Fruit fly (Drosophila melanogaster) whole organism, wandering third instar larva: ENCODE results near the gene prtp.

Experiments used
- Abd-B ChIP-seq: fragments of >200 bp; optimal IDR thresholded peaks from 2 replicates; lab custom pipeline; 2017; ENCODE audit warnings: missing biosample characterization, missing genetic modification characterization
- CG32264 ChIP-seq: fragments of 200-800 bp; sonication (Bioruptor generic); optimal IDR thresholded peaks from 2 replicates; lab custom pipeline; 2016; ENCODE audit warnings: missing biosample characterization, missing genetic modification characterization
- CG9705 ChIP-seq: fragments of 200-800 bp; sonication (Bioruptor generic); optimal IDR thresholded peaks from 2 replicates; lab custom pipeline; 2018; ENCODE audit warnings: missing biosample characterization, mild to moderate bottlenecking, missing genetic modification characterization
- CrebA ChIP-seq: fragments of 200-800 bp; sonication (Bioruptor generic); optimal IDR thresholded peaks from 2 replicates; lab custom pipeline; 2016; ENCODE audit warnings: missing biosample characterization, mild to moderate bottlenecking, missing genetic modification characterization, borderline replicate concordance
- Dfd ChIP-seq: fragments of >200 bp; optimal IDR thresholded peaks from 2 replicates; lab custom pipeline; 2017; ENCODE audit warnings: missing biosample characterization, missing genetic modification characterization
- Dif ChIP-seq: fragments of 200-275, 200-300 bp; sonication (Bioruptor generic); optimal IDR thresholded peaks from 2 replicates; lab custom pipeline; 2018; ENCODE audit warnings: missing biosample characterization, missing genetic modification characterization; ENCODE audit not compliant: partially characterized antibody
- GATAd ChIP-seq: sonication (Bioruptor generic); optimal IDR thresholded peaks from 2 replicates; lab custom pipeline; 2016; ENCODE audit warnings: missing biosample characterization, missing genetic modification characterization
- HLH106 ChIP-seq: fragments of 200-800 bp; optimal IDR thresholded peaks from 3 replicates; lab custom pipeline; 2019; ENCODE audit warnings: missing biosample characterization, mild to moderate bottlenecking, missing genetic modification characterization, moderate library complexity
- Hnf4 ChIP-seq: fragments of 200-800 bp; sonication (Bioruptor generic); optimal IDR thresholded peaks from 2 replicates; lab custom pipeline; 2016; ENCODE audit warnings: missing biosample characterization, mild to moderate bottlenecking, missing genetic modification characterization
- Hr78 ChIP-seq: fragments of >200 bp; optimal IDR thresholded peaks from 2 replicates; lab custom pipeline; 2017; ENCODE audit warnings: missing biosample characterization, missing genetic modification characterization
- Hr83 ChIP-seq: fragments of 200-300 bp; sonication (Bioruptor generic); optimal IDR thresholded peaks from 2 replicates; lab custom pipeline; 2016; ENCODE audit warnings: missing biosample characterization, mild to moderate bottlenecking, missing genetic modification characterization, moderate library complexity; ENCODE audit not compliant: poor library complexity, severe bottlenecking
- Jra ChIP-seq: sonication (Bioruptor generic); optimal IDR thresholded peaks from 2 replicates; lab custom pipeline; 2016; ENCODE audit warnings: missing biosample characterization, missing genetic modification characterization
- Mio ChIP-seq: sonication (Bioruptor generic); optimal IDR thresholded peaks from 2 replicates; lab custom pipeline; 2016; ENCODE audit warnings: missing biosample characterization, missing genetic modification characterization
- Myc ChIP-seq: fragments of >200 bp; optimal IDR thresholded peaks from 2 replicates; lab custom pipeline; 2017
- N ChIP-seq: fragments of >200 bp; optimal IDR thresholded peaks from 2 replicates; lab custom pipeline; 2018; ENCODE audit warnings: missing biosample characterization, missing external identifiers, missing genetic modification characterization
- OdsH ChIP-seq: fragments of 200-800 bp; sonication (Bioruptor generic); optimal IDR thresholded peaks from 2 replicates; lab custom pipeline; 2016; ENCODE audit warnings: missing biosample characterization, mild to moderate bottlenecking, missing genetic modification characterization
- Rel ChIP-seq, 2 experiments: fragments of 200-800 bp; sonication (Bioruptor generic) in 1 of 2; optimal IDR thresholded peaks; 2 replicates in 1 of 2; 3 replicates in 1 of 2; lab custom pipeline; 2016 to 2019; ENCODE audit warnings: mild to moderate bottlenecking in 2 of 2, missing biosample characterization in 2 of 2, missing genetic modification characterization in 2 of 2, moderate library complexity in 1 of 2
- Sp1 ChIP-seq: fragments of 200-800 bp; sonication (Bioruptor generic); optimal IDR thresholded peaks from 3 replicates; lab custom pipeline; 2019; ENCODE audit warnings: missing biosample characterization, mild to moderate bottlenecking, missing genetic modification characterization, moderate library complexity
- Vsx2 ChIP-seq: fragments of 200-300, 225-300 bp; sonication (Bioruptor generic); optimal IDR thresholded peaks from 2 replicates; lab custom pipeline; 2018; ENCODE audit warnings: missing biosample characterization, missing genetic modification characterization; ENCODE audit not compliant: partially characterized antibody
- br ChIP-seq: fragments of 200-800 bp; sonication (Bioruptor generic); optimal IDR thresholded peaks from 2 replicates; lab custom pipeline; 2016; ENCODE audit warnings: missing biosample characterization, missing genetic modification characterization
- brk ChIP-seq: fragments of 200-800 bp; sonication (Bioruptor generic); optimal IDR thresholded peaks from 2 replicates; lab custom pipeline; 2016; ENCODE audit warnings: missing biosample characterization, mild to moderate bottlenecking, missing genetic modification characterization
- dl ChIP-seq, 2 experiments: fragments of 175-275, 200-275 bp in 1 of 2; fragments of 200-275 bp in 1 of 2; sonication (Bioruptor generic); optimal IDR thresholded peaks; lab custom pipeline; 2018; ENCODE audit warnings: mild to moderate bottlenecking in 2 of 2, missing biosample characterization in 2 of 2, missing genetic modification characterization in 2 of 2, moderate library complexity in 2 of 2; ENCODE audit not compliant: partially characterized antibody in 2 of 2, insufficient read depth in 1 of 2
- dmrt93B ChIP-seq: fragments of 200-800 bp; sonication (Bioruptor generic); optimal IDR thresholded peaks from 2 replicates; lab custom pipeline; 2018; ENCODE audit warnings: missing biosample characterization, mild to moderate bottlenecking, missing genetic modification characterization
- dsf ChIP-seq: sonication (Bioruptor generic); optimal IDR thresholded peaks from 2 replicates; lab custom pipeline; 2016; ENCODE audit warnings: missing biosample characterization, missing genetic modification characterization, borderline replicate concordance
- ey ChIP-seq: fragments of 200-800 bp; sonication (Bioruptor generic); optimal IDR thresholded peaks from 2 replicates; lab custom pipeline; 2016; ENCODE audit warnings: missing biosample characterization, missing genetic modification characterization
- foxo ChIP-seq, 2 experiments: fragments of 200-800 bp; sonication (Bioruptor generic); optimal IDR thresholded peaks; 2 replicates in 1 of 2; 3 replicates in 1 of 2; lab custom pipeline; 2016 to 2017; ENCODE audit warnings: missing biosample characterization in 2 of 2, missing genetic modification characterization in 2 of 2
- fru ChIP-seq: fragments of 200-800 bp; sonication (Bioruptor generic); optimal IDR thresholded peaks from 3 replicates; lab custom pipeline; 2016; ENCODE audit warnings: missing biosample characterization, mild to moderate bottlenecking, missing genetic modification characterization
- h ChIP-seq: fragments of 200-800 bp; sonication (Bioruptor generic); optimal IDR thresholded peaks from 3 replicates; lab custom pipeline; 2016; ENCODE audit warnings: missing biosample characterization, mild to moderate bottlenecking, missing genetic modification characterization
- jim ChIP-seq: fragments of 175-275, 200-325 bp; sonication (Bioruptor generic); optimal IDR thresholded peaks from 2 replicates; lab custom pipeline; 2016; ENCODE audit warnings: missing biosample characterization, mild to moderate bottlenecking, missing genetic modification characterization
- lola ChIP-seq: fragments of >200 bp; optimal IDR thresholded peaks from 2 replicates; lab custom pipeline; 2017; ENCODE audit warnings: missing biosample characterization, missing genetic modification characterization
- pan ChIP-seq: fragments of >200 bp; optimal IDR thresholded peaks from 2 replicates; lab custom pipeline; 2017
- psq ChIP-seq: fragments of 200-800 bp; sonication (Bioruptor generic); optimal IDR thresholded peaks from 3 replicates; lab custom pipeline; 2017; ENCODE audit warnings: missing biosample characterization, mild to moderate bottlenecking, missing genetic modification characterization, moderate library complexity
- rgr ChIP-seq: fragments of 200-800 bp; sonication (Bioruptor generic); optimal IDR thresholded peaks from 3 replicates; lab custom pipeline; 2016; ENCODE audit warnings: missing biosample characterization, mild to moderate bottlenecking, missing genetic modification characterization
- sage ChIP-seq: fragments of 200-800 bp; sonication (Bioruptor generic); optimal IDR thresholded peaks from 2 replicates; lab custom pipeline; 2016; ENCODE audit warnings: missing biosample characterization, mild to moderate bottlenecking, missing genetic modification characterization
- sv ChIP-seq: fragments of 200-800 bp; sonication (Bioruptor generic); optimal IDR thresholded peaks from 3 replicates; lab custom pipeline; 2016; ENCODE audit warnings: missing biosample characterization, missing genetic modification characterization
- usp ChIP-seq: fragments of >200 bp; optimal IDR thresholded peaks from 2 replicates; lab custom pipeline; 2017; ENCODE audit warnings: missing biosample characterization, missing genetic modification characterization
- woc ChIP-seq: sonication (Bioruptor generic); optimal IDR thresholded peaks from 2 replicates; lab custom pipeline; 2016; ENCODE audit warnings: missing biosample characterization, mild to moderate bottlenecking, missing genetic modification characterization

The prtp gene

dm6 chrX:11683480-11683879 lies 33.1 kb upstream of the prtp start:
- TF ChIP-seq rgr (GFP tag; lab: Kevin White, UChicago) (peak; percentile 40), h (GFP tag; lab: Kevin White, UChicago) (peak; percentile 52), CG9705 (no peak), fru (peak; percentile 36), br (GFP tag; lab: Kevin White, UChicago) (peak; percentile 12), Sp1 (peak; percentile 32), Hr83 (GFP tag; lab: Kevin White, UChicago) (peak; percentile 24), jim (GFP tag; lab: Kevin White, UChicago) (no peak), dl (GFP tag; optimal IDR thresholded peaks at IDR 0.05; lab: Kevin White, UChicago; ENCODE audit: insufficient read depth in 1 of 2, partially characterized antibody in 2 of 2) (peak in 1 of 2 experiments; percentile 15), lola (no peak), Dif (GFP tag; lab: Kevin White, UChicago) (peak; percentile 71), woc (GFP tag; lab: Kevin White, UChicago) (no peak), Rel (GFP tag; optimal IDR thresholded peaks at IDR 0.05; lab: Kevin White, UChicago) (no peak), Rel (tag; optimal IDR thresholded peaks at IDR 0.05; lab: Kevin White, UChicago) (peak; percentile 60)

dm6 chrX:11684462-11684861 lies 32.1 kb upstream of the prtp start:
- no peak for TF ChIP-seq CrebA (GFP tag; lab: Kevin White, UChicago)
- no peak for TF ChIP-seq Dif (GFP tag; lab: Kevin White, UChicago)
- TF ChIP-seq sage (GFP tag; lab: Kevin White, UChicago), result peak; percentile 8
- no peak for TF ChIP-seq HLH106
- TF ChIP-seq fru, result peak; percentile 40
- peak; percentile 59 for TF ChIP-seq Sp1
- peak; percentile 26 for TF ChIP-seq brk (GFP tag; lab: Kevin White, UChicago)
- TF ChIP-seq foxo (GFP tag; optimal IDR thresholded peaks at IDR 0.05; lab: Kevin White, UChicago), result peak in 1 of 2 experiments; percentile 34
- TF ChIP-seq Hnf4, result peak; percentile 51
- no peak for TF ChIP-seq CG32264
- peak; percentile 73 for TF ChIP-seq Hr83 (GFP tag; lab: Kevin White, UChicago)
- TF ChIP-seq ey (GFP tag; lab: Kevin White, UChicago), result peak; percentile 19
- TF ChIP-seq Jra (GFP tag; lab: Kevin White, UChicago), result no peak
- peak; percentile 17 for TF ChIP-seq dmrt93B (GFP tag; lab: Kevin White, UChicago)
- TF ChIP-seq OdsH (GFP tag; lab: Kevin White, UChicago), result peak; percentile 25
- peak; percentile 61 for TF ChIP-seq rgr (GFP tag; lab: Kevin White, UChicago)
- peak; percentile 75 for TF ChIP-seq psq
- TF ChIP-seq woc (GFP tag; lab: Kevin White, UChicago), result peak; percentile 70
- TF ChIP-seq Rel (GFP tag; optimal IDR thresholded peaks at IDR 0.05; lab: Kevin White, UChicago), result peak; percentile 64
- peak; percentile 56 for TF ChIP-seq Rel (tag; optimal IDR thresholded peaks at IDR 0.05; lab: Kevin White, UChicago)
- peak; percentile 49 for TF ChIP-seq h (GFP tag; lab: Kevin White, UChicago)
- TF ChIP-seq, all 38 proteins: peak for 15

- TF ChIP-seq Jra (GFP tag; lab: Kevin White, UChicago), result peak; percentile 15
- TF ChIP-seq woc (GFP tag; lab: Kevin White, UChicago), result peak; percentile 78
- TF ChIP-seq usp, result no peak
- TF ChIP-seq jim (GFP tag; lab: Kevin White, UChicago), result no peak
- TF ChIP-seq OdsH (GFP tag; lab: Kevin White, UChicago), result peak; percentile 82
- TF ChIP-seq dl (GFP tag; optimal IDR thresholded peaks at IDR 0.05; lab: Kevin White, UChicago; ENCODE audit: insufficient read depth in 1 of 2, partially characterized antibody in 2 of 2), result peak; percentile 73 to 95
- TF ChIP-seq h (GFP tag; lab: Kevin White, UChicago), result peak; percentile 87
- no peak for TF ChIP-seq CG9705
- TF ChIP-seq dmrt93B (GFP tag; lab: Kevin White, UChicago), result peak; percentile 77
- no peak for TF ChIP-seq Vsx2 (GFP tag; lab: Kevin White, UChicago)
- no peak for TF ChIP-seq lola
- peak; percentile 74 for TF ChIP-seq HLH106
- peak; percentile 95 for TF ChIP-seq Dif (GFP tag; lab: Kevin White, UChicago)
- no peak for TF ChIP-seq Myc
- TF ChIP-seq ey (GFP tag; lab: Kevin White, UChicago), result peak; percentile 70
- TF ChIP-seq Sp1, result peak; percentile 83
- peak; percentile 82 for TF ChIP-seq fru
- TF ChIP-seq Dfd (GFP tag; lab: Kevin White, UChicago), result no peak
- no peak for TF ChIP-seq pan (lab: Kevin White, UChicago)
- TF ChIP-seq Abd-B (GFP tag; lab: Kevin White, UChicago), result no peak
- TF ChIP-seq CG32264, result no peak
- TF ChIP-seq Rel (GFP tag; optimal IDR thresholded peaks at IDR 0.05; lab: Kevin White, UChicago), result no peak
- TF ChIP-seq Rel (tag; optimal IDR thresholded peaks at IDR 0.05; lab: Kevin White, UChicago), result no peak
- TF ChIP-seq Mio (GFP tag; lab: Kevin White, UChicago), result no peak
- TF ChIP-seq Hr78 (GFP tag; lab: Kevin White, UChicago), result no peak
- TF ChIP-seq GATAd (GFP tag; lab: Kevin White, UChicago), result no peak
- no peak for TF ChIP-seq N
- TF ChIP-seq brk (GFP tag; lab: Kevin White, UChicago), result peak; percentile 36
- TF ChIP-seq rgr (GFP tag; lab: Kevin White, UChicago), result peak; percentile 78
- TF ChIP-seq br (GFP tag; lab: Kevin White, UChicago), result peak; percentile 76
- TF ChIP-seq sv (GFP tag; lab: Kevin White, UChicago), result no peak
- TF ChIP-seq Hr83 (GFP tag; lab: Kevin White, UChicago), result peak; percentile 64
- peak; percentile 22 for TF ChIP-seq sage (GFP tag; lab: Kevin White, UChicago)
- no peak for TF ChIP-seq dsf (GFP tag; lab: Kevin White, UChicago)
- peak; percentile 74 for TF ChIP-seq Hnf4
- TF ChIP-seq psq, result peak; percentile 93
- TF ChIP-seq foxo (GFP tag; optimal IDR thresholded peaks at IDR 0.05; lab: Kevin White, UChicago), result peak in 1 of 2 experiments; percentile 86
Measured at dm6 chrX:11685918-11686640, 30.5 kb upstream of the prtp start.
